Fruit fly (Drosophila melanogaster) whole organism, embryonic: ENCODE measurements around the gene SmE.

Experiments
- Asciz ChIP-seq: fragments of 200-800 bp; sonication (Bioruptor generic); optimal IDR thresholded peaks from 2 replicates; lab custom pipeline; 2017; ENCODE audit warnings: missing biosample characterization, mild to moderate bottlenecking, missing genetic modification characterization, missing genetic modification reagents
- C15 ChIP-seq: fragments of 200-800 bp; sonication (Bioruptor generic); IDR thresholded peaks from 3 replicates; pipeline ENCODE4 v1.3.6; 2022; ENCODE audit warnings: missing biosample characterization, missing genetic modification characterization
- CG10267 ChIP-seq: fragments of 200-800 bp; sonication (Bioruptor generic); optimal IDR thresholded peaks from 2 replicates; lab custom pipeline; 2018; ENCODE audit warnings: missing biosample characterization, mild to moderate bottlenecking, missing genetic modification characterization, moderate library complexity
- CG11504 ChIP-seq: fragments of 200-800 bp; sonication (Bioruptor generic); optimal IDR thresholded peaks from 3 replicates; lab custom pipeline; 2019; ENCODE audit warnings: missing biosample characterization, mild to moderate bottlenecking, missing genetic modification characterization, moderate library complexity
- CG12219 ChIP-seq: fragments of 200-800 bp; sonication (Bioruptor generic); optimal IDR thresholded peaks from 3 replicates; lab custom pipeline; 2018; ENCODE audit warnings: missing biosample characterization, mild to moderate bottlenecking, missing genetic modification characterization
- CG13424 ChIP-seq: fragments of 200-800 bp; sonication (Bioruptor generic); optimal IDR thresholded peaks from 2 replicates; lab custom pipeline; 2019; ENCODE audit warnings: missing biosample characterization, mild to moderate bottlenecking, missing genetic modification characterization, moderate library complexity
- CG15269 ChIP-seq: fragments of 200-800 bp; sonication (Bioruptor generic); optimal IDR thresholded peaks from 2 replicates; lab custom pipeline; 2018; ENCODE audit warnings: missing biosample characterization, mild to moderate bottlenecking, missing genetic modification characterization, moderate library complexity
- CG1529 ChIP-seq: fragments of 200-800 bp; sonication (Bioruptor generic); optimal IDR thresholded peaks from 3 replicates; lab custom pipeline; 2018; ENCODE audit warnings: missing biosample characterization, missing genetic modification characterization
- CG15514 ChIP-seq: fragments of 200-800 bp; sonication (Bioruptor generic); optimal IDR thresholded peaks from 3 replicates; lab custom pipeline; 2017; ENCODE audit warnings: missing biosample characterization, missing genetic modification characterization, mild to moderate bottlenecking, moderate library complexity, missing genetic modification reagents
- CG1792 ChIP-seq: fragments of 200-800 bp; sonication (Bioruptor generic); optimal IDR thresholded peaks from 2 replicates; lab custom pipeline; 2016; ENCODE audit warnings: missing biosample characterization, missing genetic modification characterization
- CG2120 ChIP-seq: fragments of 200-800 bp; sonication (Bioruptor generic); optimal IDR thresholded peaks from 3 replicates; lab custom pipeline; 2016; ENCODE audit warnings: missing biosample characterization, missing genetic modification characterization
- CG2712 ChIP-seq: fragments of 200-800 bp; optimal IDR thresholded peaks from 3 replicates; lab custom pipeline; 2019; ENCODE audit warnings: missing biosample characterization, mild to moderate bottlenecking, missing genetic modification characterization, moderate library complexity
- CG31388 ChIP-seq: fragments of 200-800 bp; sonication (Bioruptor generic); optimal IDR thresholded peaks from 2 replicates; lab custom pipeline; 2016; ENCODE audit warnings: missing biosample characterization, missing genetic modification characterization
- CG3281 ChIP-seq: fragments of 200-800 bp; sonication (Bioruptor generic); optimal IDR thresholded peaks from 3 replicates; lab custom pipeline; 2017; ENCODE audit warnings: missing biosample characterization, mild to moderate bottlenecking, missing genetic modification characterization
- CG34422 ChIP-seq: fragments of 200-800 bp; sonication (Bioruptor generic); IDR thresholded peaks from 3 replicates; pipeline ENCODE4 v1.3.6; 2022; ENCODE audit warnings: missing biosample characterization, missing genetic modification characterization
- CG4617 ChIP-seq: fragments of 200-800 bp; sonication (Bioruptor generic); optimal IDR thresholded peaks from 3 replicates; lab custom pipeline; 2016; ENCODE audit warnings: missing biosample characterization, missing genetic modification characterization, borderline replicate concordance
- CG6175 ChIP-seq: fragments of 200-800 bp; sonication (Bioruptor generic); IDR thresholded peaks from 3 replicates; pipeline ENCODE4 v1.3.6; 2022; ENCODE audit warnings: missing biosample characterization, missing genetic modification characterization
- CG7372 ChIP-seq: fragments of 200-800 bp; sonication (Bioruptor generic); IDR thresholded peaks from 2 replicates; pipeline ENCODE4 v1.3.6; 2022; ENCODE audit warnings: missing biosample characterization, missing genetic modification characterization
- CG7745 ChIP-seq: fragments of 200-800 bp; sonication (Bioruptor generic); optimal IDR thresholded peaks from 2 replicates; lab custom pipeline; 2018; ENCODE audit warnings: missing biosample characterization, mild to moderate bottlenecking, missing genetic modification characterization, moderate library complexity
- CG7839 ChIP-seq: fragments of 200-800 bp; sonication (Bioruptor generic); optimal IDR thresholded peaks from 3 replicates; lab custom pipeline; 2018; ENCODE audit warnings: missing biosample characterization, mild to moderate bottlenecking, missing genetic modification characterization, moderate library complexity
- CG8359 ChIP-seq: fragments of 200-800 bp; sonication (Bioruptor generic); optimal IDR thresholded peaks from 2 replicates; lab custom pipeline; 2017; ENCODE audit warnings: missing biosample characterization, mild to moderate bottlenecking, missing genetic modification characterization, borderline replicate concordance
- CG9609 ChIP-seq: fragments of 200-800 bp; sonication (Bioruptor generic); optimal IDR thresholded peaks from 3 replicates; lab custom pipeline; 2016; ENCODE audit warnings: missing biosample characterization, missing genetic modification characterization
- CG9727 ChIP-seq: fragments of 200-800 bp; sonication (Bioruptor generic); optimal IDR thresholded peaks from 3 replicates; lab custom pipeline; 2017; ENCODE audit warnings: missing biosample characterization, mild to moderate bottlenecking, missing genetic modification characterization
- CG9817 ChIP-seq: fragments of 200-800 bp; sonication (Bioruptor generic); optimal IDR thresholded peaks from 2 replicates; lab custom pipeline; 2018; ENCODE audit warnings: missing biosample characterization, mild to moderate bottlenecking, missing genetic modification characterization, moderate library complexity
- Chrac-16 ChIP-seq: fragments of 200-800 bp; sonication (Bioruptor generic); optimal IDR thresholded peaks from 3 replicates; lab custom pipeline; 2016; ENCODE audit warnings: missing biosample characterization, missing genetic modification characterization
- Dref ChIP-seq: fragments of 200-800 bp; sonication (Bioruptor generic); IDR thresholded peaks from 2 replicates; pipeline ENCODE4 v1.3.6; 2022; ENCODE audit warnings: missing biosample characterization, missing genetic modification characterization
- Drgx ChIP-seq: fragments of 200-800 bp; sonication (Bioruptor generic); IDR thresholded peaks from 2 replicates; pipeline ENCODE4 v1.3.6; 2022; ENCODE audit warnings: missing biosample characterization, missing genetic modification characterization
- HLH54F ChIP-seq: fragments of 200-800 bp; sonication (Bioruptor generic); optimal IDR thresholded peaks from 3 replicates; lab custom pipeline; 2016; ENCODE audit warnings: missing biosample characterization, missing genetic modification characterization
- Hr78 ChIP-seq, 2 experiments: fragments of 200-800 bp in 1 of 2; fragments of >200 bp in 1 of 2; sonication (Bioruptor generic) in 1 of 2; optimal IDR thresholded peaks; 2 replicates each; lab custom pipeline; 2017 to 2019; ENCODE audit warnings: missing biosample characterization in 2 of 2, missing genetic modification characterization in 2 of 2, mild to moderate bottlenecking in 1 of 2, moderate library complexity in 1 of 2
- Tbp ChIP-seq: fragments of >200 bp; optimal IDR thresholded peaks from 2 replicates; lab custom pipeline; 2018; ENCODE audit warnings: missing biosample characterization, missing genetic modification characterization
- bigmax ChIP-seq: fragments of 200-800 bp; sonication (Bioruptor generic); optimal IDR thresholded peaks from 2 replicates; lab custom pipeline; 2018; ENCODE audit warnings: missing biosample characterization, mild to moderate bottlenecking, missing genetic modification characterization
- cas ChIP-seq: fragments of 200-800 bp; sonication (Bioruptor generic); IDR thresholded peaks from 2 replicates; pipeline ENCODE4 v1.3.6; 2022; ENCODE audit warnings: missing biosample characterization, missing genetic modification characterization
- ci ChIP-seq: fragments of 200-800 bp; sonication (Bioruptor generic); IDR thresholded peaks from 3 replicates; pipeline ENCODE4 v1.3.6; 2022; ENCODE audit warnings: missing biosample characterization, missing genetic modification characterization
- dmrt99B ChIP-seq: fragments of 200-800 bp; sonication (Bioruptor generic); optimal IDR thresholded peaks from 2 replicates; lab custom pipeline; 2018; ENCODE audit warnings: missing biosample characterization, mild to moderate bottlenecking, missing genetic modification characterization, moderate library complexity
- exex ChIP-seq: fragments of 200-800 bp; sonication (Bioruptor generic); optimal IDR thresholded peaks from 4 replicates; lab custom pipeline; 2018; ENCODE audit warnings: missing biosample characterization, mild to moderate bottlenecking, missing genetic modification characterization, moderate library complexity
- gcm2 ChIP-seq: fragments of 200-800 bp; sonication (Bioruptor generic); optimal IDR thresholded peaks from 2 replicates; lab custom pipeline; 2016; ENCODE audit warnings: missing biosample characterization, missing genetic modification characterization
- gem ChIP-seq: fragments of 200-800 bp; sonication (Bioruptor generic); optimal IDR thresholded peaks from 2 replicates; lab custom pipeline; 2019; ENCODE audit warnings: missing biosample characterization, mild to moderate bottlenecking, missing genetic modification characterization, moderate library complexity
- gfzf ChIP-seq: fragments of 200-800 bp; sonication (Bioruptor generic); optimal IDR thresholded peaks from 2 replicates; lab custom pipeline; 2016; ENCODE audit warnings: missing biosample characterization, mild to moderate bottlenecking, missing genetic modification characterization, moderate library complexity
- lilli ChIP-seq: fragments of 200-800 bp; sonication (Bioruptor generic); optimal IDR thresholded peaks from 3 replicates; lab custom pipeline; 2016; ENCODE audit warnings: missing biosample characterization, missing genetic modification characterization
- pb ChIP-seq: fragments of 200-800 bp; sonication (Bioruptor generic); optimal IDR thresholded peaks from 3 replicates; lab custom pipeline; 2016; ENCODE audit warnings: missing biosample characterization, missing genetic modification characterization
- pita ChIP-seq: fragments of 200-800 bp; sonication (Bioruptor generic); optimal IDR thresholded peaks from 2 replicates; lab custom pipeline; 2017; ENCODE audit warnings: missing biosample characterization, mild to moderate bottlenecking, missing genetic modification characterization
- pum ChIP-seq: fragments of 200-800 bp; sonication (Bioruptor generic); optimal IDR thresholded peaks from 2 replicates; lab custom pipeline; 2016; ENCODE audit warnings: missing biosample characterization, missing genetic modification characterization
- repo ChIP-seq: fragments of 200-800 bp; sonication (Bioruptor generic); optimal IDR thresholded peaks from 2 replicates; lab custom pipeline; 2016; ENCODE audit warnings: missing biosample characterization, missing genetic modification characterization
- sqz ChIP-seq: fragments of 200-800 bp; sonication (Bioruptor generic); optimal IDR thresholded peaks from 3 replicates; lab custom pipeline; 2018; ENCODE audit warnings: missing biosample characterization, mild to moderate bottlenecking, missing genetic modification characterization
- tap ChIP-seq: fragments of 200-800 bp; optimal IDR thresholded peaks from 3 replicates; lab custom pipeline; 2019; ENCODE audit warnings: missing biosample characterization, mild to moderate bottlenecking, missing genetic modification characterization, moderate library complexity
- tgo ChIP-seq: fragments of 200-800 bp; sonication (Bioruptor generic); IDR thresholded peaks from 3 replicates; pipeline ENCODE4 v1.3.6; 2022; ENCODE audit warnings: missing biosample characterization, missing genetic modification characterization
- tin ChIP-seq: fragments of 200-800 bp; sonication (Bioruptor generic); optimal IDR thresholded peaks from 3 replicates; lab custom pipeline; 2016; ENCODE audit warnings: missing biosample characterization, missing genetic modification characterization
- tna ChIP-seq: fragments of 200-800 bp; sonication (Bioruptor generic); IDR thresholded peaks from 2 replicates; pipeline ENCODE4 v1.3.6; 2022; ENCODE audit warnings: missing biosample characterization, missing genetic modification characterization; ENCODE audit not compliant: partially characterized antibody
- tup ChIP-seq: fragments of 200-800 bp; sonication (Bioruptor generic); optimal IDR thresholded peaks from 2 replicates; lab custom pipeline; 2016; ENCODE audit warnings: missing biosample characterization, mild to moderate bottlenecking, missing genetic modification characterization, moderate library complexity
- unc-4 ChIP-seq: fragments of 200-800 bp; sonication (Bioruptor generic); IDR thresholded peaks from 2 replicates; pipeline ENCODE4 v1.3.6; 2022; ENCODE audit warnings: missing biosample characterization, missing genetic modification characterization; ENCODE audit not compliant: partially characterized antibody
- z ChIP-seq: fragments of 200-800 bp; sonication (Bioruptor generic); IDR thresholded peaks from 3 replicates; pipeline ENCODE4 v1.3.6; 2022; ENCODE audit warnings: missing biosample characterization, missing genetic modification characterization

The SmE gene

DNA sequence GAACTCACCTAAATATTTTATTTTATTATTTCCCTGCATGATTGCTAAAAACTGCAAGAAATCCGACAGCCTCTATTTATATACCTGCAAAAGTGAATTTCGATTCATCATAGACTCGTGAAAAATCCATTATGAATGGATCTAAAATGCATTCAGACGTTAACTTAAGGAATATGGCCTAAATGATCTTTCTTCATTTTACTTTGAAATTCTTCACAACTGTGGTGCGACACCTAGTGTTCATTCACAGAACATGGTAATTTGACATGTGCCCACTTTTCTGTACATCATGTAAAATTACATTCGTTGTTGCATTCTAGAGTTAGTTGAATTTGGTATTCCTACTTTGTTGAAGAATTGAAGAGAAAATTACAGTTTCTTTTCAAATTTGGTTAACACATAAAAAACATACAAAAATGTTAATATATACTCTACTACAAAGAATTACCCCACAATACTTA lies 5.4 kb upstream of the SmE start, which contains the start of gene Spn28Db (continued):
- TF ChIP-seq CG1529 (GFP tag; lab: Kevin White, UChicago) (no peak), CG9817 (tag; lab: Kevin White, UChicago) (no peak), Chrac-16 (GFP tag; lab: Kevin White, UChicago) (no peak), CG11504 (peak; percentile 66), lilli (no peak), CG9609 (GFP tag; lab: Kevin White, UChicago) (no peak), exex (tag; lab: Kevin White, UChicago) (no peak), unc-4 (GFP tag; lab: Robert Waterston, UW) (no peak), CG31388 (GFP tag; lab: Kevin White, UChicago) (peak; percentile 3), Dref (no peak), sqz (GFP tag; lab: Kevin White, UChicago) (no peak), CG15269 (tag; lab: Kevin White, UChicago) (no peak), z (GFP tag; lab: Robert Waterston, UW) (no peak), Asciz (no peak), gfzf (GFP tag; lab: Kevin White, UChicago) (peak; percentile 18), CG9727 (GFP tag; lab: Kevin White, UChicago) (no peak), CG12219 (GFP tag; lab: Kevin White, UChicago) (no peak), CG15514 (GFP tag; lab: Kevin White, UChicago) (no peak), CG7745 (no peak), CG8359 (GFP tag; lab: Kevin White, UChicago) (no peak), Hr78 (GFP tag; optimal IDR thresholded peaks at IDR 0.05; lab: Kevin White, UChicago) (no peak), CG2120 (peak; percentile 27), tin (GFP tag; lab: Kevin White, UChicago) (no peak), CG2712 (tag; lab: Kevin White, UChicago) (peak; percentile 38), tgo (GFP tag; lab: Robert Waterston, UW) (no peak), C15 (GFP tag; lab: Robert Waterston, UW) (no peak), bigmax (no peak), tap (tag; lab: Kevin White, UChicago) (no peak), CG13424 (tag; lab: Kevin White, UChicago) (no peak), dmrt99B (tag; lab: Kevin White, UChicago) (no peak), CG1792 (GFP tag; lab: Kevin White, UChicago) (no peak), Tbp (no peak), CG4617 (no peak), repo (GFP tag; lab: Kevin White, UChicago) (no peak), pum (GFP tag; lab: Kevin White, UChicago) (no peak), CG6175 (GFP tag; lab: Robert Waterston, UW) (no peak), pita (GFP tag; lab: Kevin White, UChicago) (peak; percentile 50), CG10267 (peak; percentile 22), ci (GFP tag; lab: Robert Waterston, UW) (no peak), CG7372 (no peak), HLH54F (GFP tag; lab: Kevin White, UChicago) (peak; percentile 27), CG34422 (GFP tag; lab: Robert Waterston, UW) (no peak), pb (GFP tag; lab: Kevin White, UChicago) (no peak), Drgx (no peak), CG3281 (GFP tag; lab: Kevin White, UChicago) (no peak), tna (no peak), tup (GFP tag; lab: Kevin White, UChicago) (no peak), gcm2 (no peak), CG7839 (tag; lab: Kevin White, UChicago) (peak; percentile 37), gem (tag; lab: Kevin White, UChicago) (no peak), cas (GFP tag; lab: Robert Waterston, UW) (no peak)
